Worm (Caenorhabditis elegans) whole organism, L2 larva: ENCODE measurements around the gene twk-4.

Experiments
- C34F6.9 ChIP-seq: fragments of 150-350 bp; optimal IDR thresholded peaks from 2 replicates; lab custom pipeline; 2014; ENCODE audit warnings: missing biosample characterization, missing genetic modification characterization
- F13H6.1 ChIP-seq: sonication (generic microtip); optimal IDR thresholded peaks from 2 replicates; lab custom pipeline; 2016; ENCODE audit warnings: missing genetic modification characterization, missing compliant biosample characterization
- R02D3.7 ChIP-seq: fragments of 150-350 bp; optimal IDR thresholded peaks from 2 replicates; lab custom pipeline; 2014; ENCODE audit warnings: missing biosample characterization, missing genetic modification characterization
- Y55F3AM.14 ChIP-seq: fragments of 200-800 bp; sonication (Bioruptor generic); optimal IDR thresholded peaks from 2 replicates; lab custom pipeline; 2018; ENCODE audit warnings: mild to moderate bottlenecking, missing genetic modification characterization, missing compliant biosample characterization
- ZK546.5 ChIP-seq: sonication (generic microtip); optimal IDR thresholded peaks from 2 replicates; lab custom pipeline; 2017; ENCODE audit warnings: missing biosample characterization, missing genetic modification characterization
- alr-1 ChIP-seq: fragments of 150-350 bp; optimal IDR thresholded peaks from 2 replicates; lab custom pipeline; 2014; ENCODE audit warnings: missing biosample characterization, missing genetic modification characterization
- aly-2 ChIP-seq: fragments of 150-350 bp; optimal IDR thresholded peaks from 2 replicates; lab custom pipeline; 2014; ENCODE audit warnings: missing biosample characterization, missing genetic modification characterization
- ama-1 ChIP-seq: fragments of 150-350 bp; optimal IDR thresholded peaks from 2 replicates; lab custom pipeline; 2018; ENCODE audit warnings: inconsistent platforms
- blmp-1 ChIP-seq: sonication (generic microtip); optimal IDR thresholded peaks from 2 replicates; lab custom pipeline; 2017; ENCODE audit warnings: missing genetic modification characterization, mild to moderate bottlenecking, missing compliant biosample characterization, antibody characterized with exemption, moderate library complexity; ENCODE audit not compliant: insufficient read depth
- ceh-16 ChIP-seq: fragments of 150-350 bp; optimal IDR thresholded peaks from 2 replicates; lab custom pipeline; 2014; ENCODE audit warnings: missing biosample characterization, missing genetic modification characterization
- ceh-82 ChIP-seq: fragments of 150-350 bp; optimal IDR thresholded peaks from 2 replicates; lab custom pipeline; 2014; ENCODE audit warnings: missing biosample characterization, missing genetic modification characterization
- elt-1 ChIP-seq: fragments of 150-350 bp; optimal IDR thresholded peaks from 2 replicates; lab custom pipeline; 2014; ENCODE audit warnings: missing biosample characterization, missing genetic modification characterization
- fos-1 ChIP-seq: fragments of 150-350 bp; optimal IDR thresholded peaks from 2 replicates; lab custom pipeline; 2014; ENCODE audit warnings: missing biosample characterization, missing genetic modification characterization
- gmeb-1 ChIP-seq: fragments of 150-350 bp; optimal IDR thresholded peaks from 2 replicates; lab custom pipeline; 2014; ENCODE audit warnings: missing biosample characterization, missing genetic modification characterization
- lin-11 ChIP-seq: fragments of 150-350 bp; sonication (generic microtip); optimal IDR thresholded peaks from 2 replicates; lab custom pipeline; 2014; ENCODE audit warnings: missing biosample characterization, missing genetic modification characterization, inconsistent platforms, mixed read lengths
- lin-13 ChIP-seq: fragments of 150-350 bp; optimal IDR thresholded peaks from 2 replicates; lab custom pipeline; 2014; ENCODE audit warnings: missing biosample characterization, missing genetic modification reagents, missing genetic modification characterization
- lin-39 ChIP-seq: fragments of 150-350 bp; optimal IDR thresholded peaks from 2 replicates; lab custom pipeline; 2014; ENCODE audit warnings: missing biosample characterization, missing genetic modification reagents, missing genetic modification characterization
- lsy-2 ChIP-seq, 2 experiments: fragments of 150-350 bp in 1 of 2; sonication (generic microtip) in 1 of 2; optimal IDR thresholded peaks; 2 replicates each; lab custom pipeline; 2014 to 2017; ENCODE audit warnings: missing biosample characterization in 2 of 2, missing genetic modification characterization in 2 of 2
- mab-5 ChIP-seq: fragments of 150-350 bp; optimal IDR thresholded peaks from 2 replicates; lab custom pipeline; 2014; ENCODE audit warnings: missing biosample characterization, missing genetic modification characterization
- mdl-1 ChIP-seq, 2 experiments: fragments of 150-350 bp in 1 of 2; sonication (generic microtip) in 1 of 2; optimal IDR thresholded peaks; 2 replicates each; lab custom pipeline; 2017; ENCODE audit warnings: missing biosample characterization in 2 of 2, missing genetic modification characterization in 2 of 2
- nhr-10 ChIP-seq: sonication (generic microtip); optimal IDR thresholded peaks from 2 replicates; lab custom pipeline; 2017; ENCODE audit warnings: missing biosample characterization, missing genetic modification characterization
- nhr-11 ChIP-seq: fragments of 150-350 bp; optimal IDR thresholded peaks from 2 replicates; lab custom pipeline; 2014; ENCODE audit warnings: missing biosample characterization, missing genetic modification characterization
- nhr-12 ChIP-seq: fragments of 150-350 bp; optimal IDR thresholded peaks from 2 replicates; lab custom pipeline; 2014; ENCODE audit warnings: missing biosample characterization, missing genetic modification characterization
- nhr-129 ChIP-seq: fragments of 150-350 bp; optimal IDR thresholded peaks from 2 replicates; lab custom pipeline; 2014; ENCODE audit warnings: missing biosample characterization, missing genetic modification characterization
- nhr-237 ChIP-seq: fragments of 150-350 bp; optimal IDR thresholded peaks from 2 replicates; lab custom pipeline; 2014; ENCODE audit warnings: missing biosample characterization, missing genetic modification characterization
- nhr-25 ChIP-seq: fragments of 150-350 bp; sonication (generic microtip); optimal IDR thresholded peaks from 3 replicates; lab custom pipeline; 2014; ENCODE audit warnings: missing biosample characterization, missing genetic modification characterization
- nhr-6 ChIP-seq: fragments of 150-350 bp; optimal IDR thresholded peaks from 2 replicates; lab custom pipeline; 2014; ENCODE audit warnings: missing biosample characterization, missing genetic modification characterization
- peb-1 ChIP-seq: fragments of 150-350 bp; optimal IDR thresholded peaks from 2 replicates; lab custom pipeline; 2014; ENCODE audit warnings: missing biosample characterization, missing genetic modification characterization
- sem-4 ChIP-seq: fragments of 150-350 bp; optimal IDR thresholded peaks from 2 replicates; lab custom pipeline; 2014; ENCODE audit warnings: missing biosample characterization, missing genetic modification reagents, missing genetic modification characterization
- skn-1 ChIP-seq: sonication (generic microtip); optimal IDR thresholded peaks from 2 replicates; lab custom pipeline; 2017; ENCODE audit warnings: missing biosample characterization, missing genetic modification characterization
- sma-3 ChIP-seq: sonication (generic microtip); optimal IDR thresholded peaks from 2 replicates; lab custom pipeline; 2016; ENCODE audit warnings: missing genetic modification reagents, missing genetic modification characterization, missing compliant biosample characterization
- sma-9 ChIP-seq, 2 experiments: fragments of 150-350 bp in 1 of 2; sonication (generic microtip) in 1 of 2; optimal IDR thresholded peaks; 2 replicates each; lab custom pipeline; 2014 to 2016; ENCODE audit warnings: missing genetic modification characterization in 2 of 2, mild to moderate bottlenecking in 1 of 2, missing biosample characterization in 1 of 2, missing compliant biosample characterization in 1 of 2, missing genetic modification reagents in 1 of 2, moderate library complexity in 1 of 2
- snpc-4 ChIP-seq: fragments of 150-350 bp; optimal IDR thresholded peaks from 2 replicates; lab custom pipeline; 2014; ENCODE audit warnings: missing biosample characterization, missing genetic modification characterization
- unc-39 ChIP-seq: fragments of 150-350 bp; optimal IDR thresholded peaks from 2 replicates; lab custom pipeline; 2014; ENCODE audit warnings: missing biosample characterization, missing genetic modification characterization
- zag-1 ChIP-seq: fragments of 150-350 bp; optimal IDR thresholded peaks from 2 replicates; lab custom pipeline; 2014; ENCODE audit warnings: missing biosample characterization, missing genetic modification characterization
- ztf-1 ChIP-seq: fragments of 200-800 bp; sonication (Bioruptor generic); conservative IDR thresholded peaks from 2 replicates; pipeline ENCODE4 v1.3.6; 2022; ENCODE audit warnings: missing genetic modification characterization, missing compliant biosample characterization
- ztf-11 ChIP-seq: sonication (generic microtip); optimal IDR thresholded peaks from 2 replicates; lab custom pipeline; 2017; ENCODE audit warnings: missing biosample characterization, missing genetic modification characterization
- ztf-4 ChIP-seq: fragments of 150-350 bp; optimal IDR thresholded peaks from 2 replicates; lab custom pipeline; 2014; ENCODE audit warnings: missing biosample characterization, missing genetic modification characterization

Gene twk-4

DNA sequence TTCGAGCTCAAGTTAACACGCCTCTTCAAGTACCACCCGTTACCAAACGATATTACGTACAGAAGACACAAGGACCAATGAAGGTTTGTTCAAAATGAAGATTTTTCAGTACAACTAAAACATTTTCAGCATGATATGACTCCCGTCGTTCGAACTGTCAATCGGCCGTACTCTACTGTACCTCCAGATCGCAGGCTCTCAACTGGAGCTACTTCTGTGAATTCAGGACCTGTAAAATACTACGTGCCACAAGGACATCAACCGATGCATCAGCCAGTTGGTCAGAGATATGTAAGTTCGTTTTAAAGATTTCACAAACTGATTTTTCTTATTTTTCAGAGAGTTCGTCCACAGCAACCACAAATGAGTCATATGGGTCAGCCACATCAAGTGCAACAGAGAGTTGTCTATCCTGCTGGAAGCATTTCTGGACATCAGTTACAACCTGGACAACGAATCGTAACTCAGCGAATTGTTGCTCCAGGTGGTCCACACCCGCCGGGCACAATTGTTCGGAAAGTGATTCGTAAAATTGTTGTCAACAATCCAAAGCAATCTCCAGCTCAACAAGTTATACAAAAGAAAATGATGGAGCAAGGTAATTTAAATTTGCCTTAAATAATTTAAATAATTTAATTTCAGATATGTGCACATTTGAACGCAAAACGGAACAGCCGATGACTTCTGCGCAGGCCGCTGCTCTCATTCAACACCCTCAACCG, 22.5 kb downstream of the twk-4 start:
- TF ChIP-seq alr-1 (tag; lab: Kevin White, UChicago) (no peak), ceh-16 (tag; lab: Kevin White, UChicago) (no peak), nhr-237 (tag; lab: Kevin White, UChicago) (no peak), F13H6.1 (no peak), peb-1 (tag; lab: Kevin White, UChicago) (no peak), R02D3.7 (tag; lab: Kevin White, UChicago) (no peak), nhr-12 (tag; lab: Kevin White, UChicago) (no peak), skn-1 (tag; lab: Kevin White, UChicago) (no peak), elt-1 (tag; lab: Kevin White, UChicago) (no peak), ztf-1 (GFP tag; lab: Robert Waterston, UW) (no peak), ama-1 (lab: Kevin White, UChicago) (no peak), sma-9 (GFP tag; optimal IDR thresholded peaks at IDR 0.05; lab: Kevin White, UChicago) (no peak), sma-9 (tag; optimal IDR thresholded peaks at IDR 0.05; lab: Kevin White, UChicago) (no peak), sem-4 (tag; lab: Kevin White, UChicago) (no peak), fos-1 (tag; lab: Kevin White, UChicago) (no peak)

DNA sequence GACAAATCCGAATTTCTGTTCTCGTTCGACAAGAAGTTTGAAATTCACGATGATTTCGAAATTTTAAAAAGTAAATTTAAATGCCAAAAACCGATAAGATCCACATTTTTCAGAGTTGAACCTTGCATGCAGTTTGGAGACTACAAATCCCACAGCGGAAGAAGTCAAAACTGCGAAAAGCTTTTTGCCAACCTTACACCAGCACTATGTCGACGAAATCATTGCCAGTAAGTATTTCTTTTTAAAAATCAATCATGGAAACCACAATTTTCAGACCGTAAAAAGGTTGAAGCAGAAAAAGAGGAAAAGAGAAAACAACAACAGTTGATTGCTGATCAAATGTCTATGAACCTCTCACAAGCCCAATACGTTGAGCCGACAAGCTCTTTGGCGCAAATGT, 23.2 kb downstream of the twk-4 start:
- TF ChIP-seq ZK546.5 (no peak), elt-1 (tag; lab: Kevin White, UChicago) (no peak), nhr-11 (tag; lab: Kevin White, UChicago) (no peak), nhr-6 (no peak), nhr-237 (tag; lab: Kevin White, UChicago) (no peak), F13H6.1 (no peak), lin-11 (tag; lab: Kevin White, UChicago) (no peak), aly-2 (tag; lab: Kevin White, UChicago) (no peak), alr-1 (tag; lab: Kevin White, UChicago) (no peak), peb-1 (tag; lab: Kevin White, UChicago) (no peak), ztf-4 (tag; lab: Kevin White, UChicago) (no peak), skn-1 (tag; lab: Kevin White, UChicago) (no peak), nhr-12 (tag; lab: Kevin White, UChicago) (no peak)

DNA sequence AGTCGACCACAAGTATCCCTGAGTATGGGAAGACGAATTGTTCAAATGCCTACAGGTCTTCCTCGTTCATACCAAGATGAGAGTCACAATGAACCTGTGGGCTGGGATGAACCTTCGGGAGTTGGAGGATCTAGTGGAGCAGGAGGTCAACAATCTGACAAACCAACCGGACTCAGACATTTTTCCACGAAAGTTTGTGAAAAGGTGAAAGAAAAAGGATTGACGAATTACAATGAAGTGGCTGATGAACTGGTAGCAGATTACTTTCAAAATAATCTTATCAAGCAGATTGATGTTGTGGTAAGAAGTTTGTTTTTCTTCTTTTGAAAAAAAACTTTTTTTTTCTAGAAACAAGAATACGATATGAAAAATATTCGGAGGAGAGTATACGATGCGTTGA, 24.0 kb downstream of the twk-4 start:
- peak; percentile 88 for TF ChIP-seq nhr-25
- TF ChIP-seq lin-39 (tag; lab: Kevin White, UChicago): no peak
- TF ChIP-seq mab-5: no peak

DNA sequence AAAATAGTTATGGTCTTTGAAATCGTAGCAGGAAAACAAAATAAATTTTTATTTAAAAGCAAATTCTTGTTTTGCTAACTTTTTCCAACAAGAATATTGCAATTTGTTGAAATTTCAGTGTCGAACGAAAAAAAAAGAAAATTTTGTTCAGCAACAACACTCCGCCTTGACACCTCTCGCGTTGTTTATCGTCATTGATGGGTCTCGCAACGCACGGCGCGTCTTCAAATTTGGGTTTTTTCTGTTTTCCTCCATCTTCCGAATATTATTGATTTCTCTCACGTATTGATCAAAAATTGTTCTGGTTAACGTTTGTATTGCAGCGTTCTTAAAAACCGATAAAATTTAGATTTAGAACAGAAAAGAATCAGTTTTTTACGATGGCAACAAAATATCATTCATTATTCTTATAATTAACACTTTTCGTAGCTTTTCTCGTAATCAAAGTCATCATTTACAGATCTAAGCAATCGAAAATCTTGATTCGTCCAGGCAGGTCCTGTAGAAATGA, 24.6 kb downstream of the twk-4 start, which contains the start of gene dpl-1:
dpl-1 (plus strand) TSS at position 461 of the 511 bp plus-strand sequence.
- peak; percentile 60 for TF ChIP-seq C34F6.9 (tag; lab: Kevin White, UChicago)
- peak; percentile 35 for TF ChIP-seq nhr-129 (tag; lab: Kevin White, UChicago)
- TF ChIP-seq elt-1 (tag; lab: Kevin White, UChicago): no peak
- peak in 1 of 2 experiments; percentile 68 for TF ChIP-seq lsy-2 (tag; optimal IDR thresholded peaks at IDR 0.05; lab: Kevin White, UChicago)
- TF ChIP-seq lin-13 (GFP tag; lab: Kevin White, UChicago): peak; percentile 9
- TF ChIP-seq F13H6.1: no peak
- peak; percentile 76 for TF ChIP-seq gmeb-1
- no peak for TF ChIP-seq mdl-1 (tag; optimal IDR thresholded peaks at IDR 0.05; lab: Kevin White, UChicago)

DNA sequence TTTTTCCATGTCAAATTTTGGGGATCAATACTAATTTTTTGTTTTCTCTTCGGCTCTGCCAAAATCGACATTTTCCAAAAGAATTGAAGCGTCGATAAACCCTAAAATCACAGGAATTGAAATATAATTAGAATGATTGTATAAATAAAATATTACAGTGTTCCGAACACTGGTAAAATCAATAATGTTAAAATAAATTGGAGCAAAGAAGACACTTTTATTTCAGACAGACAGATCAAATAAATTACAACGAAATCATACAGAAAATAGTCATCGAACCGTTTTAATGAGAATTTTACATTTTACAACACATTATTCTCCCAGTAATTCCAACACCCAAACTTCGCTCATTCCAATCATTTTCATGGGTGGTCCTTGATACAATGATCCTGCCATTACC, 26.4 kb downstream of the twk-4 start, which contains the start of gene T23G7.3:
T23G7.3 (minus strand) TSS at position 101 of the 400 bp plus-strand sequence.
- no peak for TF ChIP-seq F13H6.1
- TF ChIP-seq lin-11 (tag; lab: Kevin White, UChicago): no peak
- no peak for TF ChIP-seq Y55F3AM.14 (GFP tag; lab: Kevin White, UChicago)
- no peak for TF ChIP-seq blmp-1
- no peak for TF ChIP-seq unc-39 (tag; lab: Kevin White, UChicago)
- TF ChIP-seq zag-1: no peak
- TF ChIP-seq gmeb-1: no peak
- TF ChIP-seq nhr-12 (tag; lab: Kevin White, UChicago): no peak
- TF ChIP-seq ceh-16 (tag; lab: Kevin White, UChicago): no peak
- TF ChIP-seq peb-1 (tag; lab: Kevin White, UChicago): no peak
- no peak for TF ChIP-seq skn-1 (tag; lab: Kevin White, UChicago)
- TF ChIP-seq ztf-11: no peak
- TF ChIP-seq ceh-82 (tag; lab: Kevin White, UChicago): no peak
- no peak for TF ChIP-seq nhr-10
- TF ChIP-seq mdl-1 (tag; optimal IDR thresholded peaks at IDR 0.05; lab: Kevin White, UChicago): no peak
- no peak for TF ChIP-seq nhr-11 (tag; lab: Kevin White, UChicago)
- no peak for TF ChIP-seq ama-1 (lab: Kevin White, UChicago)
- no peak for TF ChIP-seq snpc-4 (tag; lab: Kevin White, UChicago)
- TF ChIP-seq sma-3 (GFP tag; lab: Kevin White, UChicago): no peak
- TF ChIP-seq fos-1 (tag; lab: Kevin White, UChicago): no peak
